Worm (Caenorhabditis elegans): ENCODE results near the gene K04F1.8.

Gene K04F1.8

DNA sequence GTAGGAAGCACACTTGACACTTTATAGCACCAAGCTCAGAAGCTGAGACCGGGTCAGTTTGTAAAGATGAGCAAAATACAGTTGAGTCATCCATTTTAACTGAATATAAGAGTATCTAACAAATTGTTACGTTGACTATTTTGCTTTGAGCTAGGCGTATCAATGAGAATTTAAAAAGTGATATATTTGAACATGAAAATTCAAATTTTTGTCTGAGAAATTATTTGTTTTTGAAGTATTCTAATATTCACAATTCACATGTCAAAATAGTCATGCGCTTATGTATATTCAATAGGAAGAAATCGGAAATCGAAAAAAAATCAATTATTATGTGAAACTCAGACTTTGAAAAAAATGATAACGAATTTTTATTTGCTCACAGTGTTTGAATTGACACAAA, 42.7 kb upstream of the K04F1.8 start, which contains the start of gene nhr-110:
Gene nhr-110, minus strand, starts transcription at position 101 of the 400 bp plus-strand sequence.
- TF ChIP-seq sem-2 (GFP tag; optimal IDR thresholded peaks at IDR 0.05) (no peak), nhr-28 (tag; optimal IDR thresholded peaks at IDR 0.05) (no peak), nhr-2 (tag; optimal IDR thresholded peaks at IDR 0.05) (no peak), pha-4 (tag; optimal IDR thresholded peaks at IDR 0.05) (no peak), unc-120 (tag; optimal IDR thresholded peaks at IDR 0.05; ENCODE audit: poor library complexity, severe bottlenecking) (no peak), unc-39 (tag; optimal IDR thresholded peaks at IDR 0.05) (no peak), zip-8 (tag; optimal IDR thresholded peaks at IDR 0.05) (no peak), drap-1 (GFP tag; optimal IDR thresholded peaks at IDR 0.05) (no peak), nhr-76 (tag; optimal IDR thresholded peaks at IDR 0.05) (no peak), ham-2 (GFP tag; optimal IDR thresholded peaks at IDR 0.05) (no peak), elt-3 (tag; optimal IDR thresholded peaks at IDR 0.05) (no peak), ceh-39 (tag; optimal IDR thresholded peaks at IDR 0.05) (no peak), ceh-43 (GFP tag; optimal IDR thresholded peaks at IDR 0.05) (no peak), ceh-83 (GFP tag; optimal IDR thresholded peaks at IDR 0.05) (no peak), tbx-8 (GFP tag; optimal IDR thresholded peaks at IDR 0.05) (no peak), elt-1 (tag; optimal IDR thresholded peaks at IDR 0.05; ENCODE audit: borderline replicate concordance, insufficient read depth) (no peak), unc-62 (GFP tag; optimal IDR thresholded peaks at IDR 0.05) (no peak), lin-32 (GFP tag; optimal IDR thresholded peaks at IDR 0.05) (no peak), nhr-237 (tag; optimal IDR thresholded peaks at IDR 0.05) (no peak)

DNA sequence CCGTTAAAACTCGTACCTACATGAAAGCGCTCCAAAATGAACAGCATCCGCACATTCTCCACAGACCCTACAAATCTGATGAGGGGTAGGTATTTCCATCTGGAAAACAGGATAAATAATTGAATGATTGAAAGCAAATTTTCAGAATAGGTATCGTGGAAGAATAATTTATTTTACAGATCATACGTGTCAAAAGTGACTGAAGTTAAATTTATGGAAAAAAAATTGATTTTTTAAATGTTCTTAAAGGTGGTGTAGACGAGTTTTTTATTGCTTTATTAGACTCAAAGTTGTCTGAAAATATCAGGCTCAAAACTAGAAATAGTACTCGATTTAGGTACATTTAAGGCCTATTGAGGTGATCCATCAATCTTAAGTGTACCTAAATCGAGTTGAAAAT, 40.3 kb upstream of the K04F1.8 start, which contains the start of gene nhr-237:
Gene nhr-237, minus strand, starts transcription at position 101 of the 400 bp plus-strand sequence.
- no peak for TF ChIP-seq ceh-43 (GFP tag; optimal IDR thresholded peaks at IDR 0.05)

DNA sequence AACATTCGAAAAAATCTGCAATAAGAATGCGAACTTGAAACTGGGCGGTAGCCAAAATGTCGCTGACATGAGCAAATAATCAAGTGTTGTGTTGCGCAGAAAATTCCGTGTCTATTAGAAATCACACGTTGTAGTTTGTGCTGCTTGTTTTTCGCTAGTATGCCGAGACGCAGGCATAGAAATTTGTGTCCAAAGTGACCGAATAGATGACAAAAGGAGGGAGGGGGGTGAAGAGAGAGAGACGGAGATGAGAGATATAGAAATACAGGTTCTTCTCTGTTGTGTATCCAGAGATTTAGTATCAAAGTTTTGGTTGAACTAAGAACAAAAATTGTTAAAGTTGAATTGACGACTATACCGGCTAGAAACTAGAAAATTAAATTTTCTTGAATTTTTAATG, 39.7 kb upstream of the K04F1.8 start:
- TF ChIP-seq snpc-4 (tag; optimal IDR thresholded peaks at IDR 0.05), result no peak
- no peak for TF ChIP-seq sptf-1 (tag; optimal IDR thresholded peaks at IDR 0.05)
- no peak for TF ChIP-seq M03D4.4 (tag; optimal IDR thresholded peaks at IDR 0.05)
- no peak for TF ChIP-seq unc-39 (tag; optimal IDR thresholded peaks at IDR 0.05)
- no peak for TF ChIP-seq ceh-39 (tag; optimal IDR thresholded peaks at IDR 0.05)
- no peak for TF ChIP-seq flh-1 (GFP tag; optimal IDR thresholded peaks at IDR 0.05)
- TF ChIP-seq unc-120 (tag; optimal IDR thresholded peaks at IDR 0.05; ENCODE audit: poor library complexity, severe bottlenecking), result no peak
- no peak for TF ChIP-seq zip-8 (tag; optimal IDR thresholded peaks at IDR 0.05)
- no peak for TF ChIP-seq mls-2 (tag; optimal IDR thresholded peaks at IDR 0.05)
- no peak for TF ChIP-seq ztf-11 (tag; optimal IDR thresholded peaks at IDR 0.05)
- no peak for TF ChIP-seq nhr-12 (tag; optimal IDR thresholded peaks at IDR 0.05)
- TF ChIP-seq drap-1 (GFP tag; optimal IDR thresholded peaks at IDR 0.05), result no peak
- TF ChIP-seq pha-4 (tag; optimal IDR thresholded peaks at IDR 0.05), result peak; percentile 61
- TF ChIP-seq elt-1 (tag; optimal IDR thresholded peaks at IDR 0.05; ENCODE audit: borderline replicate concordance, insufficient read depth), result peak; percentile 15
- TF ChIP-seq ces-1 (GFP tag; optimal IDR thresholded peaks at IDR 0.05), result no peak
- no peak for TF ChIP-seq mab-5 (tag; optimal IDR thresholded peaks at IDR 0.05)
- no peak for TF ChIP-seq nhr-76 (tag; optimal IDR thresholded peaks at IDR 0.05)
- TF ChIP-seq lsy-2 (tag; optimal IDR thresholded peaks at IDR 0.05), result no peak
- TF ChIP-seq ceh-83 (GFP tag; optimal IDR thresholded peaks at IDR 0.05), result no peak
- no peak for TF ChIP-seq sem-2 (GFP tag; optimal IDR thresholded peaks at IDR 0.05)
- TF ChIP-seq blmp-1 (tag; optimal IDR thresholded peaks at IDR 0.05), result no peak
- TF ChIP-seq ceh-43 (GFP tag; optimal IDR thresholded peaks at IDR 0.05), result no peak
- TF ChIP-seq nhr-237 (tag; optimal IDR thresholded peaks at IDR 0.05), result no peak
- TF ChIP-seq nhr-2 (tag; optimal IDR thresholded peaks at IDR 0.05), result no peak
- no peak for TF ChIP-seq elt-3 (tag; optimal IDR thresholded peaks at IDR 0.05)
- peak; percentile 69 for TF ChIP-seq mep-1 (tag; optimal IDR thresholded peaks at IDR 0.05)
- TF ChIP-seq lin-32 (GFP tag; optimal IDR thresholded peaks at IDR 0.05), result no peak
- peak; percentile 94 for TF ChIP-seq nhr-28 (tag; optimal IDR thresholded peaks at IDR 0.05)
- TF ChIP-seq ham-2 (GFP tag; optimal IDR thresholded peaks at IDR 0.05), result peak; percentile 72
- peak; percentile 12 for TF ChIP-seq unc-62 (GFP tag; optimal IDR thresholded peaks at IDR 0.05)
- TF ChIP-seq cnd-1 (tag; optimal IDR thresholded peaks at IDR 0.05), result no peak
- TF ChIP-seq tbx-8 (GFP tag; optimal IDR thresholded peaks at IDR 0.05), result no peak
- TF ChIP-seq hlh-1 (tag; optimal IDR thresholded peaks at IDR 0.05), result no peak
- no peak for TF ChIP-seq lin-13 (tag; optimal IDR thresholded peaks at IDR 0.05)
- TF ChIP-seq bed-3 (GFP tag; optimal IDR thresholded peaks at IDR 0.05), result no peak

- TF ChIP-seq nhr-28 (tag; optimal IDR thresholded peaks at IDR 0.05) (peak; percentile 52), ceh-39 (tag; optimal IDR thresholded peaks at IDR 0.05) (no peak), bed-3 (GFP tag; optimal IDR thresholded peaks at IDR 0.05) (no peak), nhr-76 (tag; optimal IDR thresholded peaks at IDR 0.05) (no peak), lin-32 (GFP tag; optimal IDR thresholded peaks at IDR 0.05) (no peak), nhr-237 (tag; optimal IDR thresholded peaks at IDR 0.05) (no peak)
These were observed 37.7 kb upstream of the K04F1.8 start, which contains the start of gene nhr-238 for ce11 chrV:1629329-1629728. Gene nhr-238, minus strand, starts transcription at chrV:1629432.

Measured in whole organism, mixed stage, embryonic.